Fruit fly (Drosophila melanogaster): ENCODE results near the gene CG8369.

- no peak for TF ChIP-seq Dll (optimal IDR thresholded peaks at IDR 0.05)
- TF ChIP-seq psq (optimal IDR thresholded peaks at IDR 0.05) = no peak
Observed at dm6 chr3R:8861671-8862070, 39.9 kb downstream of the CG8369 start.
